Fruit fly (Drosophila melanogaster) whole organism, embryonic: ENCODE data around the gene GlcAT-P.
A peak's percentile ranks its signal among the peaks of the same experiment; 100 is the strongest.

Source experiments
- Atf-2 ChIP-seq: fragments of 200-800 bp; sonication (Bioruptor generic); optimal IDR thresholded peaks from 2 replicates; lab custom pipeline; 2016; ENCODE audit warnings: missing biosample characterization, missing genetic modification characterization
- Awh ChIP-seq: fragments of 200-800 bp; sonication (Bioruptor generic); IDR thresholded peaks from 2 replicates; pipeline ENCODE4, ENCODE4 v1.3.6; 2022; ENCODE audit warnings: missing biosample characterization, missing genetic modification characterization
- CG10366 ChIP-seq: fragments of 200-800 bp; sonication (Bioruptor generic); IDR thresholded peaks from 2 replicates; pipeline ENCODE4 v1.3.6; 2022; ENCODE audit warnings: missing biosample characterization, missing genetic modification characterization
- CG11695 ChIP-seq: fragments of 200-800 bp; sonication (Bioruptor generic); IDR thresholded peaks from 3 replicates; pipeline ENCODE4 v1.3.6; 2022; ENCODE audit warnings: missing biosample characterization, missing genetic modification characterization
- CG11696 ChIP-seq: fragments of 200-800 bp; sonication (Bioruptor generic); IDR thresholded peaks from 2 replicates; pipeline ENCODE4 v1.3.6; 2022; ENCODE audit warnings: missing biosample characterization, missing genetic modification characterization
- CG12071 ChIP-seq: fragments of 200-800 bp; sonication (Bioruptor generic); optimal IDR thresholded peaks from 3 replicates; lab custom pipeline; 2018; ENCODE audit warnings: missing biosample characterization, mild to moderate bottlenecking, missing genetic modification characterization
- CG13287 ChIP-seq: fragments of 200-800 bp; sonication (Bioruptor generic); IDR thresholded peaks from 2 replicates; pipeline ENCODE4 v1.3.6; 2022; ENCODE audit warnings: missing biosample characterization, missing genetic modification characterization; ENCODE audit not compliant: partially characterized antibody
- CG2202 ChIP-seq: fragments of 200-800 bp; sonication (Bioruptor generic); optimal IDR thresholded peaks from 2 replicates; lab custom pipeline; 2018; ENCODE audit warnings: missing biosample characterization, mild to moderate bottlenecking, missing genetic modification characterization
- CG34376 ChIP-seq: fragments of 200-800 bp; sonication (Bioruptor generic); optimal IDR thresholded peaks from 2 replicates; lab custom pipeline; 2018; ENCODE audit warnings: missing biosample characterization, mild to moderate bottlenecking, missing genetic modification characterization
- CG4360 ChIP-seq: fragments of 200-800 bp; sonication (Bioruptor generic); IDR thresholded peaks from 2 replicates; pipeline ENCODE4 v1.3.6; 2022; ENCODE audit warnings: missing biosample characterization, missing genetic modification characterization
- CG7745 ChIP-seq: fragments of 200-800 bp; sonication (Bioruptor generic); optimal IDR thresholded peaks from 2 replicates; lab custom pipeline; 2018; ENCODE audit warnings: missing biosample characterization, mild to moderate bottlenecking, missing genetic modification characterization, moderate library complexity
- CG7786 ChIP-seq: fragments of 200-800 bp; sonication (Bioruptor generic); optimal IDR thresholded peaks from 2 replicates; lab custom pipeline; 2016; ENCODE audit warnings: missing biosample characterization, missing genetic modification characterization
- CG7963 ChIP-seq: fragments of 200-800 bp; sonication (Bioruptor generic); IDR thresholded peaks from 3 replicates; pipeline ENCODE4 v1.3.6; 2022; ENCODE audit warnings: missing biosample characterization, missing genetic modification characterization; ENCODE audit not compliant: partially characterized antibody
- CG7987 ChIP-seq: fragments of 200-800 bp; sonication (Bioruptor generic); optimal IDR thresholded peaks from 2 replicates; lab custom pipeline; 2018; ENCODE audit warnings: missing biosample characterization, mild to moderate bottlenecking, missing genetic modification characterization, moderate library complexity
- CG8290 ChIP-seq, 3 experiments: fragments of 200-800 bp; sonication (Bioruptor generic); optimal IDR thresholded peaks; 2 replicates each; lab custom pipeline; 2016 to 2019; ENCODE audit warnings: missing biosample characterization in 3 of 3, missing genetic modification characterization in 3 of 3, mild to moderate bottlenecking in 2 of 3, moderate library complexity in 1 of 3
- CG8944 ChIP-seq: fragments of 200-800 bp; sonication (Bioruptor generic); optimal IDR thresholded peaks from 3 replicates; lab custom pipeline; 2016; ENCODE audit warnings: missing biosample characterization, missing genetic modification characterization
- Camta ChIP-seq: fragments of 200-800 bp; sonication (Bioruptor generic); optimal IDR thresholded peaks from 2 replicates; lab custom pipeline; 2016; ENCODE audit warnings: missing biosample characterization, missing genetic modification characterization
- Chrac-16 ChIP-seq: fragments of 200-800 bp; sonication (Bioruptor generic); optimal IDR thresholded peaks from 3 replicates; lab custom pipeline; 2016; ENCODE audit warnings: missing biosample characterization, missing genetic modification characterization
- Dek ChIP-seq: fragments of 200-800 bp; sonication (Bioruptor generic); optimal IDR thresholded peaks from 3 replicates; lab custom pipeline; 2019; ENCODE audit warnings: missing biosample characterization, mild to moderate bottlenecking, missing genetic modification characterization, moderate library complexity
- Ptx1 ChIP-seq: fragments of 200-800 bp; sonication (Bioruptor generic); IDR thresholded peaks from 2 replicates; pipeline ENCODE4 v1.3.6; 2022; ENCODE audit warnings: missing biosample characterization, missing genetic modification characterization
- Six4 ChIP-seq: fragments of 200-800 bp; sonication (Bioruptor generic); optimal IDR thresholded peaks from 2 replicates; lab custom pipeline; 2016; ENCODE audit warnings: missing biosample characterization, missing genetic modification characterization
- Stat92E ChIP-seq, 3 experiments: fragments of >200 bp in 2 of 3; fragments of 200-800 bp in 1 of 3; sonication (Bioruptor generic) in 1 of 3; optimal IDR thresholded peaks; 2 replicates each; lab custom pipeline; 2017 to 2019; ENCODE audit warnings: missing biosample characterization in 3 of 3, missing genetic modification characterization in 3 of 3, mild to moderate bottlenecking in 1 of 3, moderate library complexity in 1 of 3
- abd-A ChIP-seq: fragments of 200-800 bp; sonication (Bioruptor generic); optimal IDR thresholded peaks from 3 replicates; lab custom pipeline; 2019; ENCODE audit warnings: missing biosample characterization, mild to moderate bottlenecking, missing genetic modification characterization, moderate library complexity
- ato ChIP-seq: fragments of 200-800 bp; sonication (Bioruptor generic); IDR thresholded peaks from 2 replicates; pipeline ENCODE4 v1.3.6; 2022; ENCODE audit warnings: missing biosample characterization, missing genetic modification characterization; ENCODE audit not compliant: partially characterized antibody
- bigmax ChIP-seq: fragments of 200-800 bp; sonication (Bioruptor generic); optimal IDR thresholded peaks from 2 replicates; lab custom pipeline; 2018; ENCODE audit warnings: missing biosample characterization, mild to moderate bottlenecking, missing genetic modification characterization
- cas ChIP-seq: fragments of 200-800 bp; sonication (Bioruptor generic); IDR thresholded peaks from 2 replicates; pipeline ENCODE4 v1.3.6; 2022; ENCODE audit warnings: missing biosample characterization, missing genetic modification characterization
- corto ChIP-seq: fragments of 200-800 bp; sonication (Bioruptor generic); optimal IDR thresholded peaks from 2 replicates; lab custom pipeline; 2016; ENCODE audit warnings: missing biosample characterization, mild to moderate bottlenecking, missing genetic modification characterization, moderate library complexity
- croc ChIP-seq: fragments of 200-800 bp; sonication (Bioruptor generic); conservative IDR thresholded peaks from 3 replicates; pipeline ENCODE4 v1.3.6; 2022; ENCODE audit warnings: missing biosample characterization, missing genetic modification characterization
- da ChIP-seq: fragments of 200-800 bp; sonication (Bioruptor generic); optimal IDR thresholded peaks from 2 replicates; lab custom pipeline; 2016; ENCODE audit warnings: missing biosample characterization, missing genetic modification characterization
- dan ChIP-seq: fragments of 200-800 bp; sonication (Bioruptor generic); IDR thresholded peaks from 2 replicates; pipeline ENCODE4 v1.3.6; 2022; ENCODE audit warnings: missing biosample characterization, missing genetic modification characterization
- dm ChIP-seq: fragments of 200-800 bp; sonication (Bioruptor generic); optimal IDR thresholded peaks from 3 replicates; lab custom pipeline; 2016; ENCODE audit warnings: missing biosample characterization, missing genetic modification characterization
- dysf ChIP-seq: fragments of 200-800 bp; sonication (Bioruptor generic); IDR thresholded peaks from 3 replicates; pipeline ENCODE4 v1.3.6; 2022; ENCODE audit warnings: missing biosample characterization, missing genetic modification characterization
- exex ChIP-seq: fragments of 200-800 bp; sonication (Bioruptor generic); optimal IDR thresholded peaks from 4 replicates; lab custom pipeline; 2018; ENCODE audit warnings: missing biosample characterization, mild to moderate bottlenecking, missing genetic modification characterization, moderate library complexity
- gro ChIP-seq: fragments of 200-800 bp; sonication (Bioruptor generic); optimal IDR thresholded peaks from 2 replicates; lab custom pipeline; 2016; ENCODE audit warnings: missing biosample characterization, missing genetic modification characterization
- ken ChIP-seq: fragments of 200-800 bp; sonication (Bioruptor generic); IDR thresholded peaks from 3 replicates; pipeline ENCODE4 v1.3.6; 2022; ENCODE audit warnings: missing biosample characterization, missing genetic modification characterization
- lmd ChIP-seq: fragments of 200-800 bp; sonication (Bioruptor generic); IDR thresholded peaks from 2 replicates; pipeline ENCODE4 v1.3.6; 2022; ENCODE audit warnings: missing biosample characterization, missing genetic modification characterization
- lov ChIP-seq, 2 experiments: fragments of 200-800 bp in 1 of 2; fragments of >200 bp in 1 of 2; sonication (Bioruptor generic) in 1 of 2; IDR thresholded peaks in 1 of 2; optimal IDR thresholded peaks in 1 of 2; 2 replicates in 1 of 2; 3 replicates in 1 of 2; pipeline versions ENCODE4 v1.3.6 to Lab custom; 2017 to 2022; ENCODE audit warnings: missing biosample characterization in 1 of 2, missing genetic modification characterization in 1 of 2
- p53 ChIP-seq: fragments of 200-800 bp; sonication (Bioruptor generic); optimal IDR thresholded peaks from 2 replicates; lab custom pipeline; 2016; ENCODE audit warnings: missing biosample characterization, missing genetic modification characterization
- pita ChIP-seq: fragments of 200-800 bp; sonication (Bioruptor generic); optimal IDR thresholded peaks from 2 replicates; lab custom pipeline; 2017; ENCODE audit warnings: missing biosample characterization, mild to moderate bottlenecking, missing genetic modification characterization
- sens ChIP-seq: fragments of 200-800 bp; sonication (Bioruptor generic); peaks from one replicate; lab custom pipeline; 2016; ENCODE audit warnings: missing biosample characterization, missing genetic modification characterization
- seq ChIP-seq: fragments of 200-800 bp; sonication (Bioruptor generic); IDR thresholded peaks from 2 replicates; pipeline ENCODE4 v1.3.6; 2022; ENCODE audit warnings: missing biosample characterization, missing genetic modification characterization
- slbo ChIP-seq: fragments of 200-800 bp; sonication (Bioruptor generic); IDR thresholded peaks from 2 replicates; pipeline ENCODE4 v1.3.6; 2022; ENCODE audit warnings: missing biosample characterization, missing genetic modification characterization
- sna ChIP-seq: fragments of 200-800 bp; sonication (Bioruptor generic); IDR thresholded peaks from 2 replicates; pipeline ENCODE4 v1.3.6; 2022; ENCODE audit warnings: missing biosample characterization, missing genetic modification characterization; ENCODE audit not compliant: partially characterized antibody
- zf30C ChIP-seq: fragments of 200-800 bp; sonication (Bioruptor generic); optimal IDR thresholded peaks from 3 replicates; lab custom pipeline; 2018; ENCODE audit warnings: missing biosample characterization, mild to moderate bottlenecking, missing genetic modification characterization

Gene GlcAT-P

DNA sequence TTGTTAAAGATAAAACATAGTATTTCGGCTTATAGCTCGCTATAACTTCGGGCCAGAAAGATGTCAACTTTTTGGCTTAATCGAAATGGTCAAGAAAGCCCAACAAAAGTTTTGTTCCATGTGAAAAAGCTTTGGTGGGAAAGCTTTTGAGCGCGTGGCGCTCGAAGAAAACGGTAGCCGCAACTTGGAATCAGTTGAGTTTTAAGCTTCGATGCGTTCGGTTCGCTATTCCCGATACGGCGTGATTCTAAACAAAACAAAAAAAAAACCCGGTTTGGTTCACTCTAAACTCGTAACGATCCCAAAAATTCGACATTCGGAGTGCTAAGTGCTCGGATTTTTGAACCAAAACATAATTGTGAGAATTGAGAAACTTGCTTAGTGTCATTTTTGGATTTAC is 61.5 kb downstream of the GlcAT-P start, which contains the start of gene IRSp53 (continued):
- TF ChIP-seq Chrac-16 (GFP tag; lab: Kevin White, UChicago) (no peak), Six4 (GFP tag; lab: Kevin White, UChicago) (no peak), CG4360 (GFP tag; lab: Robert Waterston, UW) (no peak), CG7963 (no peak), CG7745 (tag; lab: Kevin White, UChicago) (no peak), Dek (tag; lab: Kevin White, UChicago) (no peak), p53 (GFP tag; lab: Kevin White, UChicago) (no peak), lov (optimal IDR thresholded peaks at IDR 0.05; lab: Kevin White, UChicago) (no peak), lov (GFP tag; IDR thresholded peaks at IDR 0.05; lab: Robert Waterston, UW) (no peak), dm (GFP tag; lab: Kevin White, UChicago) (no peak), seq (no peak), CG12071 (GFP tag; lab: Kevin White, UChicago) (no peak), CG13287 (GFP tag; lab: Robert Waterston, UW) (peak; percentile 31; the same call in 1 of the 2 replicates), Awh (GFP tag; lab: Robert Waterston, UW) (no peak), bigmax (GFP tag; lab: Kevin White, UChicago) (no peak), CG8290 (GFP tag; optimal IDR thresholded peaks at IDR 0.05; lab: Kevin White, UChicago) (no peak), CG8290 (tag; optimal IDR thresholded peaks at IDR 0.05; lab: Kevin White, UChicago) (no peak), lmd (no peak), Atf-2 (GFP tag; lab: Kevin White, UChicago) (no peak), cas (GFP tag; lab: Robert Waterston, UW) (no peak), da (GFP tag; lab: Kevin White, UChicago) (no peak), CG11695 (no peak), CG34376 (GFP tag; lab: Kevin White, UChicago) (no peak), exex (tag; lab: Kevin White, UChicago) (no peak), CG7786 (GFP tag; lab: Kevin White, UChicago) (no peak), Stat92E (GFP tag; optimal IDR thresholded peaks at IDR 0.05; lab: Kevin White, UChicago) (no peak), slbo (GFP tag; lab: Robert Waterston, UW) (no peak), CG10366 (GFP tag; lab: Robert Waterston, UW) (no peak), ken (GFP tag; lab: Robert Waterston, UW) (no peak), sna (GFP tag; lab: Robert Waterston, UW) (no peak), CG8944 (GFP tag; lab: Kevin White, UChicago) (no peak), Ptx1 (no peak), abd-A (tag; lab: Kevin White, UChicago) (no peak), dysf (no peak), ato (peak; percentile 51; the same call in 1 of the 2 replicates), pita (no peak), zf30C (GFP tag; lab: Kevin White, UChicago) (no peak), CG7987 (GFP tag; lab: Kevin White, UChicago) (peak; percentile 1), corto (peak; percentile 0), CG11696 (no peak), gro (GFP tag; lab: Kevin White, UChicago) (peak; percentile 21), sens (peak; percentile 57), Camta (no peak), croc (GFP tag; lab: Robert Waterston, UW) (no peak), CG2202 (tag; lab: Kevin White, UChicago) (no peak), dan (GFP tag; lab: Robert Waterston, UW) (no peak)
